Worm (Caenorhabditis elegans) whole organism, early embryonic: ENCODE data around the gene pas-1.

Experiments
- F13C5.2 ChIP-seq: sonication (generic microtip); optimal IDR thresholded peaks from 2 replicates; lab custom pipeline; 2017; ENCODE audit warnings: mild to moderate bottlenecking, missing genetic modification characterization, inconsistent platforms, missing compliant biosample characterization
- aly-1 ChIP-seq: sonication (generic microtip); optimal IDR thresholded peaks from 2 replicates; lab custom pipeline; 2016; ENCODE audit warnings: missing genetic modification characterization, missing compliant biosample characterization
- ama-1 ChIP-seq: fragments of 150-350 bp; optimal IDR thresholded peaks from 2 replicates; lab custom pipeline; 2014
- ceh-13 ChIP-seq: fragments of 200-800 bp; sonication (Bioruptor generic); optimal IDR thresholded peaks from 2 replicates; lab custom pipeline; 2018; ENCODE audit warnings: mild to moderate bottlenecking, missing genetic modification characterization, missing compliant biosample characterization
- ets-7 ChIP-seq: sonication (generic microtip); optimal IDR thresholded peaks from 2 replicates; lab custom pipeline; 2016; ENCODE audit warnings: missing genotype, missing genetic modification characterization, missing compliant biosample characterization
- pes-1 ChIP-seq: fragments of 200-800 bp; sonication (Bioruptor generic); IDR thresholded peaks from 2 replicates; pipeline ENCODE4 v1.3.6; 2022; ENCODE audit warnings: missing genetic modification reagents, missing genetic modification characterization, missing compliant biosample characterization
- sea-1 ChIP-seq: fragments of 200-800 bp; sonication (Bioruptor generic); conservative IDR thresholded peaks from 2 replicates; pipeline ENCODE4 v1.3.6; 2022; ENCODE audit warnings: missing genetic modification characterization, missing compliant biosample characterization
- tbx-37 ChIP-seq: fragments of 200-800 bp; sonication (Bioruptor generic); conservative IDR thresholded peaks from 2 replicates; pipeline ENCODE4 v1.3.6; 2022; ENCODE audit warnings: missing genetic modification reagents, missing genetic modification characterization, missing compliant biosample characterization

ce11 chrV:14378986-14379385 is 43.4 kb downstream of the pas-1 start, which contains the start of gene npr-43:
- TF ChIP-seq F13C5.2 (no peak), ama-1 (no peak), sea-1 (GFP tag; lab: Robert Waterston, UW) (no peak), pes-1 (GFP tag; lab: Robert Waterston, UW) (no peak), ceh-13 (no peak), tbx-37 (GFP tag; lab: Robert Waterston, UW) (no peak), ets-7 (tag; lab: Kevin White, UChicago) (no peak), aly-1 (tag; lab: Kevin White, UChicago) (no peak)
